Fruit fly (Drosophila melanogaster): ENCODE measurements around the gene lbe.

- no peak for TF ChIP-seq gl (tag; optimal IDR thresholded peaks at IDR 0.05)
- TF ChIP-seq Ets98B (GFP tag; IDR thresholded peaks at IDR 0.05): no peak
- no peak for TF ChIP-seq CG32121 (GFP tag; IDR thresholded peaks at IDR 0.05)
- TF ChIP-seq EcR (GFP tag; optimal IDR thresholded peaks at IDR 0.05): no peak
- TF ChIP-seq CG13204 (GFP tag; optimal IDR thresholded peaks at IDR 0.05): no peak
Measured at dm6 chr3R:21406708-21407107, 39.6 kb downstream of the lbe start.

Measured in whole organism, pupa.